Worm (Caenorhabditis elegans) whole organism, L3 larva: Measurements from ENCODE around the gene F49H12.3.

Experiments
- ZK546.5 ChIP-seq: sonication (generic microtip); optimal IDR thresholded peaks from 2 replicates; lab custom pipeline; 2017; ENCODE audit warnings: missing biosample characterization, missing genetic modification characterization
- ama-1 ChIP-seq: fragments of 150-350 bp; optimal IDR thresholded peaks from 2 replicates; lab custom pipeline; 2018
- daf-12 ChIP-seq: fragments of 150-350 bp; optimal IDR thresholded peaks from 2 replicates; lab custom pipeline; 2014; ENCODE audit warnings: missing biosample characterization, missing genetic modification reagents, missing genetic modification characterization
- fkh-10 ChIP-seq: sonication (generic microtip); optimal IDR thresholded peaks from 2 replicates; lab custom pipeline; 2017; ENCODE audit warnings: missing biosample characterization, missing genetic modification reagents, missing genetic modification characterization
- nhr-11 ChIP-seq: fragments of 150-350 bp; optimal IDR thresholded peaks from 2 replicates; lab custom pipeline; 2014; ENCODE audit warnings: missing biosample characterization, missing genetic modification characterization
- nhr-23 ChIP-seq: fragments of 150-350 bp; optimal IDR thresholded peaks from 2 replicates; lab custom pipeline; 2014; ENCODE audit warnings: missing biosample characterization, missing genetic modification reagents, missing genetic modification characterization
- nhr-237 ChIP-seq: fragments of 150-350 bp; optimal IDR thresholded peaks from 2 replicates; lab custom pipeline; 2014; ENCODE audit warnings: missing biosample characterization, missing genetic modification characterization
- nhr-77 ChIP-seq: fragments of 150-350 bp; optimal IDR thresholded peaks from 2 replicates; lab custom pipeline; 2014; ENCODE audit warnings: missing biosample characterization, missing genetic modification characterization
- pqm-1 ChIP-seq: fragments of 150-350 bp; optimal IDR thresholded peaks from 2 replicates; lab custom pipeline; 2017; ENCODE audit warnings: missing biosample characterization, missing genetic modification characterization, inconsistent platforms
- snpc-4 ChIP-seq: fragments of 150-350 bp; optimal IDR thresholded peaks from 2 replicates; lab custom pipeline; 2014; ENCODE audit warnings: missing biosample characterization, missing genetic modification characterization
- tbx-2 ChIP-seq: sonication (generic microtip); optimal IDR thresholded peaks from 2 replicates; lab custom pipeline; 2016; ENCODE audit warnings: mild to moderate bottlenecking, missing genetic modification characterization, missing compliant biosample characterization
- unc-62 ChIP-seq: fragments of 150-350 bp; sonication (generic microtip); optimal IDR thresholded peaks from 4 replicates; lab custom pipeline; 2014; ENCODE audit warnings: missing biosample characterization, missing genetic modification reagents, missing genetic modification characterization

- no peak for TF ChIP-seq nhr-23
- no peak for TF ChIP-seq nhr-237 (tag; lab: Kevin White, UChicago)
- no peak for TF ChIP-seq daf-12
- no peak for TF ChIP-seq tbx-2 (tag; lab: Kevin White, UChicago)
- no peak for TF ChIP-seq unc-62
- TF ChIP-seq nhr-77 (tag; lab: Kevin White, UChicago) = no peak
- no peak for TF ChIP-seq nhr-11 (tag; lab: Kevin White, UChicago)
- TF ChIP-seq ama-1 = no peak
- no peak for TF ChIP-seq ZK546.5
- TF ChIP-seq fkh-10 = no peak
- TF ChIP-seq pqm-1 (tag; lab: Kevin White, UChicago) = no peak
- TF ChIP-seq snpc-4 (tag; lab: Kevin White, UChicago) = no peak
Measured at ce11 chrX:2118162-2118561, 34.0 kb downstream of the F49H12.3 start, which contains the start of gene swip-10.
